Fruit fly (Drosophila melanogaster): ENCODE measurements around the gene RunxA.
A peak's percentile ranks its signal among the peaks of the same experiment; 100 is the strongest.

The RunxA gene

DNA sequence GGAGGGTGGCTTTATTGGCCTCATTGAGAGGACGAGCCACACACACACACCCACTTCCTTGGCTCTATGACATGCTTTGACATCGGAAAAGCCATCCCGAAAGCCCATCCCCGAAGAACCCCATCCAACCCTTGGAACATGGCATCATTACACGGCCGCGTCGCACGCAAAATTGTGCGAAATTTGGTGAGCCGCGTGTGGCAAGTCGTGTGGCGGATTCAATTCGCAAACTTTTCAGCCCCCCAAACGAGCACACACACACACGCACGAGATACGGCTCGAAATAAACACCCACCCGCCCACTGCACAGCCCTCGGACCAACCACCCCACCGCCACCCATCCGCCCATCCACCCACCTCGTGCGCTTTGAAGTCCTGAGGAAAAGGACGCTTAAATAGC lies 22.6 kb upstream of the RunxA start:
- peak; percentile 62 for TF ChIP-seq Hey (tag; optimal IDR thresholded peaks at IDR 0.05)
- no peak for TF ChIP-seq pho (GFP tag; optimal IDR thresholded peaks at IDR 0.05)
- peak; percentile 29 for TF ChIP-seq Deaf1 (tag; optimal IDR thresholded peaks at IDR 0.05)
- no peak for TF ChIP-seq CG13296 (GFP tag; optimal IDR thresholded peaks at IDR 0.05)
- peak; percentile 58 for TF ChIP-seq abd-A (tag; optimal IDR thresholded peaks at IDR 0.05)
- TF ChIP-seq CG1233 (GFP tag; optimal IDR thresholded peaks at IDR 0.05): no peak
- TF ChIP-seq CG7928 (GFP tag; optimal IDR thresholded peaks at IDR 0.05): no peak
- no peak for TF ChIP-seq CG18599 (GFP tag; optimal IDR thresholded peaks at IDR 0.05)
- TF ChIP-seq CG9437 (GFP tag; optimal IDR thresholded peaks at IDR 0.05): no peak
- peak; percentile 52 for TF ChIP-seq Nf-YC (tag; optimal IDR thresholded peaks at IDR 0.05)
- TF ChIP-seq cwo (GFP tag; optimal IDR thresholded peaks at IDR 0.05): no peak
- TF ChIP-seq Nf-YB (GFP tag; optimal IDR thresholded peaks at IDR 0.05): peak; percentile 15
- no peak for TF ChIP-seq E2f2 (GFP tag; IDR thresholded peaks at IDR 0.05)
- no peak for TF ChIP-seq exex (tag; optimal IDR thresholded peaks at IDR 0.05)
- no peak for TF ChIP-seq CG10267 (tag; optimal IDR thresholded peaks at IDR 0.05)
- no peak for TF ChIP-seq ash1 (GFP tag; optimal IDR thresholded peaks at IDR 0.05)
- TF ChIP-seq CG9817 (tag; optimal IDR thresholded peaks at IDR 0.05): no peak
- TF ChIP-seq sc (optimal IDR thresholded peaks at IDR 0.05): no peak
- no peak for TF ChIP-seq sc (GFP tag; optimal IDR thresholded peaks at IDR 0.05)
- TF ChIP-seq CG14667 (GFP tag; IDR thresholded peaks at IDR 0.05): no peak

DNA sequence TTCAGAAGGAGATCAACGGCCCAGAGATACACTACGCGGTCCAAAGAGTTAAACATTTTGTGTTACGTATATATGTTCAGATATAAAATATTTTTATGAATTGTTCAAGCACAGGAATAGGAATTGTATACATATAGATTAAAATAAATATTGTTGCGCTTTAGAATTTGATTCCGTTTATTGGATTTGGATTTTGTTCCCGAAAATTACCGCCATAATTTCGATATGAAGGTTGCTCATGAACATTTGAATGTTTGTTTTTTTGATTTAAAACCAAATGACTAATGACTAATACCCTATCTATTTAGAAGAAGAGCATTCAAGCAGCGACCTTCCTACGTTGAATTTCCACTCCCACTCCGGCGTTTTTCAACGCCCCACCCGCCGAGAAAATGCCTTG lies 20.4 kb upstream of the RunxA start:
- TF ChIP-seq Poxn (GFP tag; IDR thresholded peaks at IDR 0.05) (no peak), dati (GFP tag; IDR thresholded peaks at IDR 0.05) (no peak), dmrt99B (tag; optimal IDR thresholded peaks at IDR 0.05) (peak; percentile 50), zen (tag; optimal IDR thresholded peaks at IDR 0.05) (no peak), CG9876 (GFP tag; optimal IDR thresholded peaks at IDR 0.05) (no peak), CG9437 (GFP tag; optimal IDR thresholded peaks at IDR 0.05) (peak; percentile 18), CG3407 (GFP tag; optimal IDR thresholded peaks at IDR 0.05) (peak; percentile 22), twi (tag; optimal IDR thresholded peaks at IDR 0.05) (peak; percentile 7), fd3F (GFP tag; optimal IDR thresholded peaks at IDR 0.05) (no peak), Asciz (GFP tag; optimal IDR thresholded peaks at IDR 0.05) (peak; percentile 40), row (GFP tag; IDR thresholded peaks at IDR 0.05) (peak; percentile 65), CG6683 (GFP tag; optimal IDR thresholded peaks at IDR 0.05) (no peak), Jarid2 (GFP tag; optimal IDR thresholded peaks at IDR 0.05) (no peak), Sry-β (GFP tag; optimal IDR thresholded peaks at IDR 0.05) (no peak), CG13424 (tag; optimal IDR thresholded peaks at IDR 0.05) (peak; percentile 53), CG30403 (GFP tag; optimal IDR thresholded peaks at IDR 0.05) (peak; percentile 40), Hsf (GFP tag; optimal IDR thresholded peaks at IDR 0.05) (peak; percentile 4), CG1529 (GFP tag; optimal IDR thresholded peaks at IDR 0.05) (peak; percentile 30), PHDP (tag; optimal IDR thresholded peaks at IDR 0.05) (peak; percentile 17), h (optimal IDR thresholded peaks at IDR 0.05) (no peak), CG11504 (tag; optimal IDR thresholded peaks at IDR 0.05) (peak; percentile 63), ken (GFP tag; IDR thresholded peaks at IDR 0.05) (peak; percentile 59; the same call in 1 of the 3 replicates), CG1602 (GFP tag; optimal IDR thresholded peaks at IDR 0.05) (peak; percentile 9), CG3065 (GFP tag; optimal IDR thresholded peaks at IDR 0.05) (no peak), Drgx (GFP tag; IDR thresholded peaks at IDR 0.05) (no peak), CG14710 (tag; optimal IDR thresholded peaks at IDR 0.05) (peak; percentile 57), fd96Cb (tag; optimal IDR thresholded peaks at IDR 0.05) (peak; percentile 54), Scr (GFP tag; IDR thresholded peaks at IDR 0.05; ENCODE audit: partially characterized antibody) (no peak), gem (tag; optimal IDR thresholded peaks at IDR 0.05) (peak; percentile 67), tin (GFP tag; optimal IDR thresholded peaks at IDR 0.05) (peak; percentile 16), HmgD (GFP tag; optimal IDR thresholded peaks at IDR 0.05) (no peak), CG8388 (GFP tag; optimal IDR thresholded peaks at IDR 0.05) (peak; percentile 32)

Data from whole organism, embryonic.